Worm (Caenorhabditis elegans) whole organism, L4/young adult: Measurements from ENCODE around the gene F40H3.3.

Experiments
- W03F9.2 ChIP-seq: fragments of 150-350 bp; optimal IDR thresholded peaks from 2 replicates; lab custom pipeline; 2014; ENCODE audit warnings: missing biosample characterization, missing genetic modification characterization
- dao-5 ChIP-seq: sonication (generic microtip); optimal IDR thresholded peaks from 2 replicates; lab custom pipeline; 2016; ENCODE audit warnings: missing genotype, missing genetic modification characterization, moderate library complexity, missing compliant biosample characterization
- him-1 ChIP-seq: sonication (generic microtip); optimal IDR thresholded peaks from 2 replicates; lab custom pipeline; 2016; ENCODE audit warnings: missing genotype, missing genetic modification reagents, missing genetic modification characterization, missing compliant biosample characterization

The F40H3.3 gene

DNA sequence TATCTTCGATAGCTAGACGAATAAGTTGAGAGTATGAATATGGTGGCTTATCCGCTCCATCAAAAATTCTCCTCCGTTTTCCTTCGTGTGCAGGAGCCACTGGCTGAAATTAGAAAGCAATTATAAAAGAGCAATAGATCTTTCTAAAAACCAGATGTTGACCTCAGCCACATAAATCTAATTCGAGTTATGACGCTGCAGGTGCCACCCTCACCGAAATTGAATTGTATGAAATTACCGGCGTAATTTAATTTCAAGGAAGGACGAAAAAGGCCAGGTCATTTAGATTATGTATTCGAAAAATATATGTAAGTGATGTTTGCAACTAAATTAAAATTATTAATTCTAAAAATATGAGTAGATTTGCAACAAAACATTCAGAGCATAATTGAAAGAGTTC, 19.5 kb downstream of the F40H3.3 start:
- no peak for TF ChIP-seq him-1 (tag; lab: Kevin White, UChicago)
- TF ChIP-seq dao-5 (tag; lab: Kevin White, UChicago) = no peak
- no peak for TF ChIP-seq W03F9.2 (tag; lab: Kevin White, UChicago)

DNA sequence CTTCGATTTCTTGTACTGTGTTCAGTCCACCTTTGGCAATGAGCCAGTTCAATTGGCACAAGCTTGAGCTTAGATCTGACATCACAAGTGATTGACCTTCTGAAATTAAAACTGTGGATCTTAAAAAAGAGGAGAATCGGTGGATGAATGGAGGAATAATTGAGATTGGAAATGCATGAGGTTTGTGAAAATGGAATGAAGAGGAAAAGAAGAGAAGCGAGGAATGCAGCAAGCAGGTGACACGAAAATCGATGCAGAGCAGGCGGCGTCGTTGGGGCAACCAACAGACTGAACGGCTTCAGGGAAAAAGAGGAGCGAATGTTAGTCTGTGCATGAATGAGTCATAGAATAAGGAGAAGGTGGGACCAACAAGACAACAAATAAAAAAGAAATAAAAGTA, 20.0 kb downstream of the F40H3.3 start, which contains the start of gene fkh-8:
TSS of gene fkh-8 (minus strand) at position 101 of the 400 bp plus-strand sequence.
- no peak for TF ChIP-seq dao-5 (tag; lab: Kevin White, UChicago)
- TF ChIP-seq W03F9.2 (tag; lab: Kevin White, UChicago) = no peak
- no peak for TF ChIP-seq him-1 (tag; lab: Kevin White, UChicago)

DNA sequence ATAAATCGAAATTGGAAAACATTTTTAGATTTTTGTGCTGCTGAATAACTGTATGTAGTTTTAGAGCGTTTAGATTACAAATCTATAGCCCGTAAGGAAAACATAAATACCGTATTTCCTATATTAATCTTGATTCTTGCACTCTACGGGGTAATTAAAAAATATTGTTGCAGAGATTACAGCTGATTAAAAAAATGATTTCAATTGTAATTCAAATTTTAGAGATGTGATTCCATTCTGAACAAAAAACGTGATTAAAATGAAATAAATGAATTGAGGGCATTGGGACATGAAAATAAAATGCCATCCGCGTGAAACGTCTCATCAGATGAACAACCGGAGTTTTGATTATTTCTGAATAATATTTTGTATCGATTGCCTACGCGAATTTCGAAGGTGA, 21.2 kb downstream of the F40H3.3 start, which contains the start of gene cpb-2:
TSS of gene cpb-2 (plus strand) at position 301 of the 400 bp plus-strand sequence.
- TF ChIP-seq dao-5 (tag; lab: Kevin White, UChicago) = no peak
- no peak for TF ChIP-seq him-1 (tag; lab: Kevin White, UChicago)
- no peak for TF ChIP-seq W03F9.2 (tag; lab: Kevin White, UChicago)

DNA sequence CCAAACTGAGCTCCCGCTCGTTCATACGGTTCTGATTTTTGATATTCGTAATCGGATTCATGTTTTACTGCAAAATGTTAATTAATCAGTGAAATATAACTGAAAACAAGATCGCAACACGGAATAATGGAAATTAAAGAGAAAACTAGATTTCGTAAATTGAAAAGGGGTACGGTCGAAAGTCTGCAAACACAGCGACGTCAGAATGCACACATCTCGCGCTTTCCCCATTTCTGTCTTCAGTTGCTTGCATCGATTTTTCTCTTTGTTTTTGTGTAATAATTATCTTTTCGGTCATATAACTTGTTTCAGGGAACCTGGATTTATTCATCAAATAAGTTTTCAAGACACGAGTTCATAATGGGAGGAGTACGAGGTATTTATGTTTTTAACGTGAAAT, 25.6 kb downstream of the F40H3.3 start, which contains the start of the genes rbmx-2 and C30B5.2:
TSS of gene rbmx-2 (minus strand) at position 74 of the 400 bp plus-strand sequence.
TSS of gene C30B5.2 (plus strand) at position 306 of the 400 bp plus-strand sequence.
- TF ChIP-seq W03F9.2 (tag; lab: Kevin White, UChicago) = no peak
- TF ChIP-seq dao-5 (tag; lab: Kevin White, UChicago) = no peak
- no peak for TF ChIP-seq him-1 (tag; lab: Kevin White, UChicago)

DNA sequence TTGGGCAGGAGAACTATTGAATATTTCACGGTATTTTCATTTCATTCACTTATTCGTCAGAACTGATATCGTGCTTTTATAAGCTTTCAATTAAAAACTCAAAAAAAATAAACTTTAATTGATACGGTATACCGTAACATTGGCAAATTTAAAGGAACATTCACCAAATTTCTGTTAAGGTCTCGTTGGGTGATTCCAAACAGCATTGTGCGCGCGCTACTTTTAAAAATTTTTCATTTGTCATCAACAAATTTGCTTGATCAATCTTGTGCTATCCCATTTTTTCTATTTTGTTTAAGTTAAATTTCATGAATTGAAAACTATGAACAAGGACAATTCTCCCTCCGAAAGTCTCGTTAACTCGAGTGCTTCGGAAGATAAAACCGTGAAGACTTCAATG, 27.2 kb downstream of the F40H3.3 start, which contains the start of gene szy-4:
TSS of gene szy-4 (plus strand) at position 229 of the 400 bp plus-strand sequence.
- TF ChIP-seq dao-5 (tag; lab: Kevin White, UChicago) = no peak
- no peak for TF ChIP-seq him-1 (tag; lab: Kevin White, UChicago)
- TF ChIP-seq W03F9.2 (tag; lab: Kevin White, UChicago) = no peak

DNA sequence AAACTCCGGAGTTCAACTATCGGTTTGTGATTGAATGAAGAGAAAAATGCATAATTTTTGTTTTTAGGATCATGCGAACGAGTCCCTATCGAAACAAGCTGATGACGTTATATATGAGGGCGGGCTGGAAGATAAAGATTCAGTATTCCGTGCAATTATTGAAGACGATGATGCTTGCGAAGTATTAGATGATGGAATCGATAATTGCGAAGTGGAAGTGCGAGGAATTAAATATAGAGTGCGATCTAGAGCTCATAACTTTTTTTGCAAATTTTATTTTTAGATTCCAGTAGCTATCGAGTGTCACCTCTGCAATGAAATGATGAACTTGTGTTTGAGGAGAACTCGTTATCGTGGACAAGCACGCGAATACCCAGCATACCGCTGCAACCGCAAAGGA, 27.7 kb downstream of the F40H3.3 start:
- TF ChIP-seq dao-5 (tag; lab: Kevin White, UChicago) = no peak
- no peak for TF ChIP-seq him-1 (tag; lab: Kevin White, UChicago)
- TF ChIP-seq W03F9.2 (tag; lab: Kevin White, UChicago) = no peak

DNA sequence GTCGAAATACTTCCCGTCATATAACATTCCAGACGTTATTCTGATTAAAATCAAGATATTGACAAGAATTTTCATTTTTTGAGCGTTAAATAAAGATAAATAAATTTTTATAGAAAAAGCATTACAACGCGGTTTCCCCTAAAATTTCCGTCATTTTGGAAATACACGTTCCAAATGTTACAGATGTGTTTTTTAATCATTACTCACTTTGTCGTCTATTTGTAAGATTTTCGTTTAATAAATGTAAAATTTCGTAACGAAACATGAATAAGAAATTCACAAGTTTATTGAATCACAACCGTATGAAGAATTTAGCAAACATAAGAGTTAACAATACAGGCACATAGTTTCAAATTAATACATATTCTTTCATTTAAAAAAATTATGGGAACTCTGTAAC, 31.6 kb downstream of the F40H3.3 start, which contains the start of gene C30B5.17:
TSS of gene C30B5.17 (minus strand) at position 101 of the 400 bp plus-strand sequence.
- TF ChIP-seq dao-5 (tag; lab: Kevin White, UChicago) = no peak
- TF ChIP-seq him-1 (tag; lab: Kevin White, UChicago) = no peak
- TF ChIP-seq W03F9.2 (tag; lab: Kevin White, UChicago) = no peak

DNA sequence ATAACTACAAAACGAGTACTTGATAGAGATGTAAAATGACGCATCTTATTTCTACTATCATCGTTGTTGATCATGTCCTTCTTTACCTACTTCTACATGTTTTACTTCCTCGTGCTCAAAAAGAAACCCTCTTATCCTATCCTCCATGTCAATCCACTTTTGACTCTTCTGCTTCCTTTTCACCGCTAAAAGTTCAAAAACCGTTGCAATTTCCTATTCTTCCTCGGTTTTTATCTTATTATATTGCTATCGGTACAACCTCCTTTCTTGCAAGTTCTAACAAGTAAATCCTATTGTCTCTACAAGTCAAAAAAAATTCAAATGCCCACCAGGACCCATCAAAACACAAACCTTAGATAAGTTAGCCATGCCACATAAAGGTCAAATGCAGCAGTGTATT, 35.9 kb downstream of the F40H3.3 start:
- TF ChIP-seq him-1 (tag; lab: Kevin White, UChicago) = no peak
- TF ChIP-seq dao-5 (tag; lab: Kevin White, UChicago) = no peak
- no peak for TF ChIP-seq W03F9.2 (tag; lab: Kevin White, UChicago)

DNA sequence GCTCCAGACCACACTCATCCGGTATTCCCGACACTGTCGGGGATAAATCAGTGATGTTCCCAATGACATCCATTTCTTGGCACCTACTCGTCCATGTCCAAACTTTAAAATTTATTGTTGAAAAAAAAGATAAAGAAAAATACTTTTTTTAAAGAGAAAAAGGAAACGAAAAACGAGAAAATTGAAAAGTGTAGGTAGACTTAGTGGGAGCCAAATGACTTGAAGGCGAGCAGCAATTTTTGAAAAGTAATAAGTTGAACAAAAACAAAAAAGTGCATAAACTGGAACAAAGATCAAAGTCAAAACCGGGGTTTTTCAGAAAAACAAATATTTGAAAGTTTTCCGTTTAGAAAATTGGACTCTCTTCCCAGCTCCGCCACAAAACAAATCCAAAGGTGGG, 36.8 kb downstream of the F40H3.3 start, which contains the start of gene daf-37:
TSS of gene daf-37 (minus strand) at position 101 of the 400 bp plus-strand sequence.
- TF ChIP-seq him-1 (tag; lab: Kevin White, UChicago) = no peak
- TF ChIP-seq dao-5 (tag; lab: Kevin White, UChicago) = no peak
- TF ChIP-seq W03F9.2 (tag; lab: Kevin White, UChicago) = no peak

DNA sequence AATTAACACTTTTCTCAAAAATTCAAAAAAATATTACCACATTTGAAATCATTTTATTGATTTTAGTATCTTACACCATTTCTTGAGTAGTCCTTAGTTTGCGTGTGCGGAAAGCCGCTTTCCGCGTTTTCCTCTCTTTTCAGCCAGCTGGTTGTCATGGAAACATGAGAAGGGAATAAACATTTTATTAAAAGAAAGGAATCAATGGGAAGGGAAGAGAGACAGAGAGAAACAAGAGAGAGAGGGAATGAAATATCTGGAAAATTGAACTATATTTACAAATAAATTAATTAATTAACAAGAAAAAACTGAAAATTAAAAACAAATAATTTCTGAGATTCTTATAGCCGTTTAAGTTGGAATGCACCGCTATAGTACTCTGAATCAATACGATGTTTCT, 48.0 kb downstream of the F40H3.3 start, which contains the start of gene mks-2:
TSS of gene mks-2 (minus strand) at position 101 of the 400 bp plus-strand sequence.
- TF ChIP-seq dao-5 (tag; lab: Kevin White, UChicago) = no peak
- no peak for TF ChIP-seq W03F9.2 (tag; lab: Kevin White, UChicago)
- TF ChIP-seq him-1 (tag; lab: Kevin White, UChicago) = no peak

DNA sequence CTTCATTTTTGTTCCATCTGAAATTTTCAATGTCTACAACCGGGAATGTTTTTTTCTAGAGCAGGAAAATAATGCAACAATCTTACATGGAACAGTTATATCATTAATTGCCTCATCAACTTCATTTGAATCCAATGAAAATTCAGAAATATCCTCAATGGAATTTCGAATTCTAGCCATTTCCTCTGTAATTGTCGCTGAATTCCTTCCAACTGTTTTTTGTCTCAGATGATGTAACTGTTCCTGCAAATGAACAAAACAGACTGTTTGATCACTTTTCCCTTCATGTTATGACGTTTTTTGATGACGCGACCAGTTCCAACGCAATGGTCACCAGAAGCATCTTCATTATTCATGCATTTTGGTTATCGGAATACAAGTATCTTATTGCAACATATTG, 50.2 kb downstream of the F40H3.3 start:
- TF ChIP-seq W03F9.2 (tag; lab: Kevin White, UChicago) (no peak), him-1 (tag; lab: Kevin White, UChicago) (no peak), dao-5 (tag; lab: Kevin White, UChicago) (no peak)

DNA sequence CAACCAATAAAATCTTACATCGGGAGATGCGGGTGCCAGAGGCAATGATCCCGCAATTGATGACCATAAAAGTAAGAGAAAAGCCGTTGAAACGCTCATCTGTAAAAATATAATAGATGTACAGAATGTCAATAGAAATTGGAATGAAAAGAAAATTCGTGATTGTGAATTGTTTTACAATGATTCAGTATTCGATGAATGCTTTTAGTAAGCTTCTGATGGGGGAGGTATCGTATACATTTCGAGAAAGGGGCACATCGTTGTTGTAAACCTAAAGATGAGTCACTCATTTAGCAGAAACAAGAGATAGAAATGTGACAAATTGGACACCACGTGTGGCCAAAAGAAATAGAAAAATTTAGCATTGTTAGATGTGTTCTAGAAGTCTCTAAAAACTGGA, 51.3 kb downstream of the F40H3.3 start, which contains the start of gene C30B5.6:
TSS of gene C30B5.6 (minus strand) at position 101 of the 400 bp plus-strand sequence.
- TF ChIP-seq him-1 (tag; lab: Kevin White, UChicago) (no peak), dao-5 (tag; lab: Kevin White, UChicago) (no peak), W03F9.2 (tag; lab: Kevin White, UChicago) (no peak)
